Worm (Caenorhabditis elegans): ENCODE measurements around the gene dre-1.
"Not testable (repeated sequence)": the region's sequence is repeated elsewhere in the genome, so short reads cannot be mapped to it uniquely, and the experiment has no call there.

The dre-1 gene

ce11 chrV:6546450-6547171, at the start of gene dre-1:
Gene dre-1 (minus strand): TSS chrV:6546500.
- no peak for TF ChIP-seq dmd-4 (tag; optimal IDR thresholded peaks at IDR 0.05; ENCODE audit: borderline replicate concordance)
- TF ChIP-seq lin-11 (tag; optimal IDR thresholded peaks at IDR 0.05) = no peak
- TF ChIP-seq sox-4 (tag; optimal IDR thresholded peaks at IDR 0.05) = no peak
- TF ChIP-seq F13H6.1 (tag; optimal IDR thresholded peaks at IDR 0.05) = no peak
- TF ChIP-seq nhr-11 (tag; optimal IDR thresholded peaks at IDR 0.05) = no peak
- TF ChIP-seq rnt-1 (tag; optimal IDR thresholded peaks at IDR 0.05) = no peak
- TF ChIP-seq K02D7.2 (tag; optimal IDR thresholded peaks at IDR 0.05) = no peak
- no peak for TF ChIP-seq ceh-34 (tag; optimal IDR thresholded peaks at IDR 0.05)

ce11 chrV:6593700-6594244, 47.5 kb upstream of the dre-1 start, which contains the start of gene hcp-1:
Gene hcp-1 (plus strand): TSS chrV:6594194.
- TF ChIP-seq ref-2 (tag; optimal IDR thresholded peaks at IDR 0.05) (no peak), ceh-31 (tag; optimal IDR thresholded peaks at IDR 0.05) (no peak)

DNA sequence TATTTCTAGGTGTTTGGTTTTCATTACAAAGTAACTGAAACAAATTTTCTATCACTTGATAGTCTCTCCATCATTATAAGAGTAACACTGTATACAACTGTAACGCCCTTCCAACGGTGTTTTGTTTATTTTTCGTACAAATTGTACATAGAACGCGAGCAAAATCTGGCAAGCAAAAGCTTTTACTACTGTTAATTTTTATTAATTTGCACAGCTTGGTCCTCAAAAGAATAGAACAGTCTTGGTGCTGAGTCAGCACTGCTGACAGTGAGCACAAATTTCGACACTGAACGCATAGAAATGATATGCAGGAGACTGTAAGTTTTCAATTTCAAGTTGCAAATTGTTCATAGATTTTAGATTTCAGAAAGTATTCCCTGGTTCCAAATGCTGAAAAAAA, 44.0 kb upstream of the dre-1 start, which contains the start of gene ZK1055.2:
TSS of gene ZK1055.2 (plus strand) at position 301 of the 400 bp plus-strand sequence.
- TF ChIP-seq hlh-30 (tag; optimal IDR thresholded peaks at IDR 0.05; ENCODE audit: insufficient read depth) (no peak), ttx-3 (tag; optimal IDR thresholded peaks at IDR 0.05) (no peak), pqm-1 (tag; optimal IDR thresholded peaks at IDR 0.05) (no peak), lim-6 (tag; optimal IDR thresholded peaks at IDR 0.05) (no peak), ceh-6 (GFP tag; optimal IDR thresholded peaks at IDR 0.05) (no peak), fax-1 (tag; optimal IDR thresholded peaks at IDR 0.05) (no peak)

DNA sequence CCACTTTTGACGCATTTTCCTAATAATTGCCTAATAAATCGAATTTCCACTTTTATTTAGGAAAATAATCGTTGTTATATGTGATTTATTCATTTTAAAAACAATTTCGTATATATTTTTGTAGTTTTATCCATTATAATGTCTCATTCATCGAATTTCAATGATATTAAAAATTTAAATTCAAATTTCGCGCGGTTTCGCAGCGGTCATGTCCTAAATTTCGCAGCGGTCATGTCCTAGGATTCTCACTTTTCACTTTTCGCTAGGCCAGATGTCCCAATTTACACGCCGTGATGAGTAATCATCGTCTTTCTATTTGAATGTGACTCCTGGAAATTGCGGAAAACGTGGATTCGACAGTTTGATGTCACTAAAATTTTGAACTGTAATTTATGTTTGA, 35.5 kb upstream of the dre-1 start, which contains the start of gene ZK1055.4:
TSS of gene ZK1055.4 (plus strand) at position 301 of the 400 bp plus-strand sequence.
- TF ChIP-seq nhr-232, lim-6, fkh-6 (tag; optimal IDR thresholded peaks at IDR 0.05): not testable (repeated sequence)

ce11 chrV:6579992-6580391, 33.7 kb upstream of the dre-1 start, which contains the start of gene EGAP9.3:
Gene EGAP9.3 (minus strand): TSS chrV:6580122.
- TF ChIP-seq nhr-232 (tag; optimal IDR thresholded peaks at IDR 0.05) (no peak), sox-4 (tag; optimal IDR thresholded peaks at IDR 0.05) (no peak), pat-9 (tag; optimal IDR thresholded peaks at IDR 0.05) (no peak), fkh-6 (tag; optimal IDR thresholded peaks at IDR 0.05) (no peak)

DNA sequence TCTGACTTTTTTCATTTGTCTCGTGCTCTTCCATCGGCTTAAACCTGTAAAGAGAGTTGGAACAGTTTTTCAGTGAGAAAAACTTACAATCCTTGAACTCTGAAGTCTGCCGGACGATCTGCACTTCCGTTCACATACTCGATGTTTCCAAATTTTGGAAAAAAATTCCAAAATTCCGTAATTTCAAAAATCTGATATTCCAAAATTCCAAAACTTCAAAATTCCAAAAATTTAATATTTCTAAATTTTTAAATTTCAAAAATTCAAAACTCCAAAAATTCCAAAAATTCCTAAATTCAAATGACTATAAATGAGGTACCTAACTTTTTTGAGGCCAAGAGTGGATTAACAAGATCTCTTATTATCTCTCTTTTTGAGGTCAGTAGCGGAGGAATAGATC, 30.3 kb upstream of the dre-1 start, which contains the start of gene EGAP9.4:
TSS of gene EGAP9.4 (plus strand) at position 301 of the 400 bp plus-strand sequence.
- no peak for TF ChIP-seq ets-4 (tag; optimal IDR thresholded peaks at IDR 0.05)
- no peak for TF ChIP-seq rnt-1 (tag; optimal IDR thresholded peaks at IDR 0.05)
- TF ChIP-seq unc-55 (GFP tag; optimal IDR thresholded peaks at IDR 0.05) = no peak
- TF ChIP-seq unc-3 (GFP tag; conservative IDR thresholded peaks at IDR 0.05) = no peak
- TF ChIP-seq unc-3 (tag; optimal IDR thresholded peaks at IDR 0.05) = no peak
- TF ChIP-seq odd-2 (tag; optimal IDR thresholded peaks at IDR 0.05) = no peak
- TF ChIP-seq fkh-6 (tag; optimal IDR thresholded peaks at IDR 0.05) = no peak
- TF ChIP-seq Y22D7AL.16 (tag; optimal IDR thresholded peaks at IDR 0.05) = no peak
- no peak for TF ChIP-seq fax-1 (tag; optimal IDR thresholded peaks at IDR 0.05)
- TF ChIP-seq npax-4 (tag; optimal IDR thresholded peaks at IDR 0.05) = no peak
- TF ChIP-seq F13H6.1 (tag; optimal IDR thresholded peaks at IDR 0.05) = no peak
- TF ChIP-seq pag-3 (tag; optimal IDR thresholded peaks at IDR 0.05; ENCODE audit: borderline replicate concordance) = no peak
- TF ChIP-seq ceh-34 (tag; optimal IDR thresholded peaks at IDR 0.05) = no peak
- TF ChIP-seq lim-6 (tag; optimal IDR thresholded peaks at IDR 0.05) = no peak
